Worm (Caenorhabditis elegans) whole organism, L4 larva: ENCODE measurements around the gene T12B3.3.

Experiments
- D1046.2 ChIP-seq: fragments of 200-800 bp; sonication (Bioruptor generic); IDR thresholded peaks from 2 replicates; pipeline ENCODE4 v1.3.6; 2022; ENCODE audit warnings: missing genetic modification characterization, missing compliant biosample characterization
- F10B5.3 ChIP-seq: sonication (generic microtip); optimal IDR thresholded peaks from 2 replicates; lab custom pipeline; 2016; ENCODE audit warnings: mild to moderate bottlenecking, missing genetic modification characterization, missing compliant biosample characterization
- Y5F2A.4 ChIP-seq: fragments of 200-800 bp; sonication (Bioruptor generic); optimal IDR thresholded peaks from 2 replicates; lab custom pipeline; 2018; ENCODE audit warnings: mild to moderate bottlenecking, missing genetic modification characterization, missing compliant biosample characterization
- Y75B8A.6 ChIP-seq: fragments of 200-800 bp; sonication (Bioruptor generic); IDR thresholded peaks from 2 replicates; pipeline ENCODE4 v1.3.6; 2022; ENCODE audit warnings: missing genetic modification reagents, missing genetic modification characterization, missing compliant biosample characterization
- aha-1 ChIP-seq: fragments of 150-350 bp; peaks from one replicate; lab custom pipeline; 2014; ENCODE audit warnings: missing biosample characterization, missing genetic modification characterization
- aly-2 ChIP-seq: sonication (generic microtip); optimal IDR thresholded peaks from 2 replicates; lab custom pipeline; 2018; ENCODE audit warnings: missing biosample characterization, missing genetic modification characterization
- ama-1 ChIP-seq: fragments of 150-350 bp; optimal IDR thresholded peaks from 2 replicates; lab custom pipeline; 2014; ENCODE audit warnings: inconsistent platforms, mixed read lengths
- ceh-20 ChIP-seq: fragments of 200-800 bp; sonication (Bioruptor generic); IDR thresholded peaks from 2 replicates; pipeline ENCODE4 v1.3.6; 2022; ENCODE audit warnings: missing genetic modification reagents, missing genetic modification characterization, missing compliant biosample characterization
- ceh-44 ChIP-seq: fragments of 200-800 bp; sonication (Bioruptor generic); IDR thresholded peaks from 2 replicates; pipeline ENCODE4 v1.3.6; 2022; ENCODE audit warnings: missing genetic modification reagents, missing genetic modification characterization, missing compliant biosample characterization
- ceh-82 ChIP-seq: sonication (generic microtip); optimal IDR thresholded peaks from 2 replicates; lab custom pipeline; 2017; ENCODE audit warnings: missing biosample characterization, missing genetic modification characterization
- ces-1 ChIP-seq: fragments of 150-350 bp; sonication (generic microtip); optimal IDR thresholded peaks from 4 replicates; lab custom pipeline; 2014; ENCODE audit warnings: missing biosample characterization, missing genetic modification reagents, missing genetic modification characterization
- ctbp-1 ChIP-seq: fragments of 200-800 bp; sonication (Bioruptor generic); IDR thresholded peaks from 2 replicates; pipeline ENCODE4 v1.3.6; 2022; ENCODE audit warnings: missing genetic modification reagents, missing genetic modification characterization, missing compliant biosample characterization
- dpl-1 ChIP-seq: fragments of 150-350 bp; optimal IDR thresholded peaks from 2 replicates; lab custom pipeline; 2014; ENCODE audit warnings: missing biosample characterization, missing genetic modification reagents, missing genetic modification characterization
- dve-1 ChIP-seq: sonication (generic microtip); optimal IDR thresholded peaks from 2 replicates; lab custom pipeline; 2017; ENCODE audit warnings: antibody characterized with exemption, mild to moderate bottlenecking, missing genetic modification characterization, missing compliant biosample characterization; ENCODE audit not compliant: insufficient read depth
- egl-27 ChIP-seq: sonication (generic microtip); optimal IDR thresholded peaks from 3 replicates; lab custom pipeline; 2017; ENCODE audit warnings: missing biosample characterization, missing genetic modification reagents, missing genetic modification characterization
- fkh-10 ChIP-seq: fragments of 150-350 bp; optimal IDR thresholded peaks from 2 replicates; lab custom pipeline; 2014; ENCODE audit warnings: missing biosample characterization, missing genetic modification reagents, missing genetic modification characterization
- fos-1 ChIP-seq: fragments of 150-350 bp; optimal IDR thresholded peaks from 2 replicates; lab custom pipeline; 2014; ENCODE audit warnings: missing biosample characterization, missing genetic modification characterization
- gei-8 ChIP-seq: fragments of 200-800 bp; sonication (Bioruptor generic); optimal IDR thresholded peaks from 2 replicates; lab custom pipeline; 2018; ENCODE audit warnings: mild to moderate bottlenecking, missing genetic modification characterization, missing compliant biosample characterization
- jun-1 ChIP-seq: fragments of 150-350 bp; optimal IDR thresholded peaks from 2 replicates; lab custom pipeline; 2014; ENCODE audit warnings: missing biosample characterization, missing genetic modification reagents, missing genetic modification characterization
- madf-9 ChIP-seq: fragments of 200-800 bp; sonication (Bioruptor generic); conservative IDR thresholded peaks from 2 replicates; pipeline ENCODE4 v1.3.6; 2022; ENCODE audit warnings: missing genetic modification reagents, missing genetic modification characterization, missing compliant biosample characterization
- mdt-29 ChIP-seq: fragments of 200-800 bp; sonication (Bioruptor generic); IDR thresholded peaks from 2 replicates; pipeline ENCODE4 v1.3.6; 2022; ENCODE audit warnings: missing genetic modification reagents, missing genetic modification characterization, missing compliant biosample characterization
- nhr-102 ChIP-seq: sonication (generic microtip); optimal IDR thresholded peaks from 2 replicates; lab custom pipeline; 2016; ENCODE audit warnings: mild to moderate bottlenecking, missing genetic modification characterization, moderate library complexity, missing compliant biosample characterization
- nhr-237 ChIP-seq: sonication (generic microtip); optimal IDR thresholded peaks from 2 replicates; lab custom pipeline; 2017; ENCODE audit warnings: missing biosample characterization, missing genetic modification characterization
- nhr-25 ChIP-seq: sonication (generic microtip); optimal IDR thresholded peaks from 2 replicates; lab custom pipeline; 2017; ENCODE audit warnings: missing genetic modification characterization, mild to moderate bottlenecking, missing compliant biosample characterization, antibody characterized with exemption, moderate library complexity, borderline replicate concordance; ENCODE audit not compliant: insufficient read depth
- nhr-28 ChIP-seq: fragments of 150-350 bp; optimal IDR thresholded peaks from 2 replicates; lab custom pipeline; 2014; ENCODE audit warnings: missing biosample characterization, missing genetic modification characterization
- rbr-2 ChIP-seq: sonication (generic microtip); optimal IDR thresholded peaks from 2 replicates; lab custom pipeline; 2016; ENCODE audit warnings: missing genotype, missing genetic modification characterization, missing compliant biosample characterization
- saeg-2 ChIP-seq: fragments of 200-800 bp; sonication (Bioruptor generic); IDR thresholded peaks from 2 replicates; pipeline ENCODE4 v1.3.6; 2022; ENCODE audit warnings: missing genetic modification reagents, missing genetic modification characterization, missing compliant biosample characterization
- sdz-12 ChIP-seq: fragments of 200-800 bp; sonication (Bioruptor generic); optimal IDR thresholded peaks from 2 replicates; lab custom pipeline; 2018; ENCODE audit warnings: mild to moderate bottlenecking, missing genetic modification characterization, missing compliant biosample characterization
- set-16 ChIP-seq: fragments of 200-800 bp; sonication (Bioruptor generic); IDR thresholded peaks from 2 replicates; pipeline ENCODE4 v1.3.6; 2022; ENCODE audit warnings: missing genetic modification reagents, missing genetic modification characterization, missing compliant biosample characterization
- snpc-1.2 ChIP-seq: fragments of 200-800 bp; sonication (Bioruptor generic); IDR thresholded peaks from 2 replicates; pipeline ENCODE4 v1.3.6; 2022; ENCODE audit warnings: missing genetic modification reagents, missing genetic modification characterization, missing compliant biosample characterization
- tag-97 ChIP-seq: fragments of 200-800 bp; sonication (Bioruptor generic); IDR thresholded peaks from 2 replicates; pipeline ENCODE4 v1.3.6; 2022; ENCODE audit warnings: missing genetic modification characterization, missing compliant biosample characterization
- zip-11 ChIP-seq: fragments of 200-800 bp; sonication (Bioruptor generic); IDR thresholded peaks from 2 replicates; pipeline ENCODE4 v1.3.6; 2022; ENCODE audit warnings: missing genetic modification characterization, missing compliant biosample characterization
- ztf-11 ChIP-seq: fragments of 150-350 bp; optimal IDR thresholded peaks from 2 replicates; lab custom pipeline; 2014; ENCODE audit warnings: missing biosample characterization, missing genetic modification characterization
- ztf-7 ChIP-seq: fragments of 150-350 bp; optimal IDR thresholded peaks from 2 replicates; lab custom pipeline; 2014; ENCODE audit warnings: missing biosample characterization, missing genetic modification characterization

The T12B3.3 gene

ce11 chrIV:7406690-7407089 lies 31.7 kb downstream of the T12B3.3 start:
- TF ChIP-seq ceh-44 (GFP tag; lab: Robert Waterston, UW), result no peak
- peak; percentile 31 for TF ChIP-seq nhr-28 (tag; lab: Kevin White, UChicago)

DNA sequence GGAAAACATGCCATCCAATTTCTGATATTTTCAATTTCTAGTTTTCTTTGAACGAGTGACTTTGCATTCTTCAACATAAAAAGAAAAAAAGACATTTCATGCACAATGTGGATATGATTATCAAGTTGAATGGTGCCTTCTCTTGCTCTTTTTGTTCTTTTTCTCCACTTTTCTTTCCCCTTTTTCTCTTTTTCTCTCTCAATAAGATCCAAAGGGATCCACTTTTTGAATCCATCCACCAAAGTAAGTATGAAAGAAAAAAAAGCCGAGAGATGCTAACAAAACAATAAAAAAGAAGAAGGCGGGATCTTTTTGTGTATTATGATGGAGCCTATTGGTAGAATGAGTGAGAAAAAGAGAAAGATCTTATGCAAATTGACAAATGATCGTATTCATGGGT lies 32.4 kb downstream of the T12B3.3 start:
- TF ChIP-seq set-16 (GFP tag; lab: Robert Waterston, UW), result no peak
- peak; percentile 1 for TF ChIP-seq aha-1 (tag; lab: Kevin White, UChicago)
- peak; percentile 86 for TF ChIP-seq fkh-10 (GFP tag; lab: Kevin White, UChicago)
- no peak for TF ChIP-seq mdt-29

- no peak for TF ChIP-seq set-16 (GFP tag; lab: Robert Waterston, UW)
- TF ChIP-seq aha-1 (tag; lab: Kevin White, UChicago), result peak; percentile 97
- TF ChIP-seq ceh-20 (GFP tag; lab: Robert Waterston, UW), result no peak
- TF ChIP-seq ceh-82 (tag; lab: Kevin White, UChicago), result no peak
- TF ChIP-seq ztf-11 (tag; lab: Kevin White, UChicago), result no peak
- no peak for TF ChIP-seq madf-9 (GFP tag; lab: Robert Waterston, UW)
- no peak for TF ChIP-seq nhr-102 (tag; lab: Kevin White, UChicago)
These were observed 38.6 kb downstream of the T12B3.3 start for ce11 chrIV:7413573-7413972.

DNA sequence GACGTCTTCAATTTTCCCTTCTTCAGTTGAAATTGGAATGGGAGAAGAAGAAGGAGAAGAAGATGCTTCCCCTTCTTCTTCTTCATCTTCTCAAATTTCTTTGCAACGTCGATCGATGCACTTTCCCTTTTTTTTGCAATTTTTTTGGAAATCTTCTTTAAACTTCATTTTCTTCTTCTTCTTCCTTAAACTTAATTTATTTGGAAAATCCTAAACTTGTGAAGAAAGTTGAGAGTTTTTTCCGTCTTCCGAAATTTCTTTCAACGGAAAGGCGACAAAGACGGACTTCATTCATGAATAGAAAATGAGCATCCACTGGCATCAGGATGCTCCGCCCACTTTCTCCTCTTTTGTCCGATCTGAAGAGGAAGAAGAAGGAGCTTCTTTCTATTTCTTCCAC lies 39.2 kb downstream of the T12B3.3 start:
- TF ChIP-seq aly-2 (tag; lab: Kevin White, UChicago) (no peak), ztf-7 (no peak), egl-27 (no peak), fkh-10 (GFP tag; lab: Kevin White, UChicago) (peak; percentile 50), dpl-1 (GFP tag; lab: Kevin White, UChicago) (no peak), ctbp-1 (no peak), zip-11 (GFP tag; lab: Robert Waterston, UW) (no peak), D1046.2 (GFP tag; lab: Robert Waterston, UW) (no peak), ces-1 (GFP tag; lab: Kevin White, UChicago) (peak; percentile 73), ama-1 (lab: Kevin White, UChicago) (no peak), rbr-2 (tag; lab: Kevin White, UChicago) (no peak), snpc-1.2 (no peak), saeg-2 (GFP tag; lab: Robert Waterston, UW) (no peak), gei-8 (GFP tag; lab: Kevin White, UChicago) (no peak), Y75B8A.6 (GFP tag; lab: Robert Waterston, UW) (no peak), mdt-29 (no peak), ztf-11 (tag; lab: Kevin White, UChicago) (no peak)

ce11 chrIV:7418818-7419217 lies 43.9 kb downstream of the T12B3.3 start, which contains the start of gene B0496.6:
TSS of gene B0496.6 (plus strand) at chrIV:7419118.
- TF ChIP-seq fos-1, result no peak
- TF ChIP-seq ceh-20 (GFP tag; lab: Robert Waterston, UW), result no peak
- no peak for TF ChIP-seq sdz-12 (GFP tag; lab: Kevin White, UChicago)
- TF ChIP-seq Y5F2A.4 (GFP tag; lab: Kevin White, UChicago), result no peak
- TF ChIP-seq jun-1, result no peak
- no peak for TF ChIP-seq nhr-25 (tag; lab: Kevin White, UChicago)
- TF ChIP-seq F10B5.3 (tag; lab: Kevin White, UChicago), result no peak
- TF ChIP-seq nhr-237 (tag; lab: Kevin White, UChicago), result no peak
- TF ChIP-seq tag-97 (GFP tag; lab: Robert Waterston, UW), result no peak
- no peak for TF ChIP-seq dve-1 (tag; lab: Kevin White, UChicago)
